Worm (Caenorhabditis elegans) whole organism, L3 larva: Measurements from ENCODE around the gene F37B4.10.

ENCODE experiments used
- R02D3.7 ChIP-seq: fragments of 150-350 bp; optimal IDR thresholded peaks from 2 replicates; lab custom pipeline; 2014; ENCODE audit warnings: missing biosample characterization, missing genetic modification characterization
- aly-2 ChIP-seq: fragments of 150-350 bp; optimal IDR thresholded peaks from 2 replicates; lab custom pipeline; 2014; ENCODE audit warnings: missing biosample characterization, missing genetic modification characterization
- ama-1 ChIP-seq: fragments of 150-350 bp; optimal IDR thresholded peaks from 2 replicates; lab custom pipeline; 2018
- ceh-16 ChIP-seq: sonication (generic microtip); optimal IDR thresholded peaks from 2 replicates; lab custom pipeline; 2017; ENCODE audit warnings: missing biosample characterization, missing genetic modification characterization
- ceh-82 ChIP-seq: fragments of 150-350 bp; optimal IDR thresholded peaks from 2 replicates; lab custom pipeline; 2014; ENCODE audit warnings: missing biosample characterization, missing genetic modification characterization
- ceh-9 ChIP-seq: sonication (generic microtip); optimal IDR thresholded peaks from 2 replicates; lab custom pipeline; 2018; ENCODE audit warnings: missing biosample characterization, missing genetic modification characterization
- daf-12 ChIP-seq: fragments of 150-350 bp; optimal IDR thresholded peaks from 2 replicates; lab custom pipeline; 2014; ENCODE audit warnings: missing biosample characterization, missing genetic modification reagents, missing genetic modification characterization
- egl-27 ChIP-seq: sonication (generic microtip); optimal IDR thresholded peaks from 4 replicates; lab custom pipeline; 2017; ENCODE audit warnings: missing biosample characterization, missing genetic modification reagents, missing genetic modification characterization
- elt-1 ChIP-seq: fragments of 150-350 bp; optimal IDR thresholded peaks from 2 replicates; lab custom pipeline; 2014; ENCODE audit warnings: missing biosample characterization, missing genetic modification characterization
- elt-2 ChIP-seq: sonication (generic microtip); optimal IDR thresholded peaks from 2 replicates; lab custom pipeline; 2016; ENCODE audit warnings: missing genetic modification reagents, mild to moderate bottlenecking, missing genetic modification characterization, missing compliant biosample characterization
- elt-3 ChIP-seq, 3 experiments: fragments of 150-350 bp in 1 of 3; sonication (generic microtip) in 2 of 3; optimal IDR thresholded peaks; 2 replicates in 2 of 3; 4 replicates in 1 of 3; lab custom pipeline; 2014 to 2017; ENCODE audit warnings: missing biosample characterization in 3 of 3, missing genetic modification characterization in 3 of 3
- eor-1 ChIP-seq, 2 experiments: fragments of 150-350 bp; optimal IDR thresholded peaks; 2 replicates each; lab custom pipeline; 2014 to 2018; ENCODE audit warnings: missing biosample characterization in 2 of 2, missing genetic modification characterization in 2 of 2
- fkh-10 ChIP-seq: sonication (generic microtip); optimal IDR thresholded peaks from 2 replicates; lab custom pipeline; 2017; ENCODE audit warnings: missing biosample characterization, missing genetic modification reagents, missing genetic modification characterization
- hmg-11 ChIP-seq: sonication (generic microtip); optimal IDR thresholded peaks from 2 replicates; lab custom pipeline; 2016; ENCODE audit warnings: missing genetic modification characterization, missing compliant biosample characterization
- jun-1 ChIP-seq: fragments of 150-350 bp; optimal IDR thresholded peaks from 2 replicates; lab custom pipeline; 2014; ENCODE audit warnings: missing biosample characterization, missing genetic modification reagents, missing genetic modification characterization
- lin-15B ChIP-seq: fragments of 150-350 bp; optimal IDR thresholded peaks from 2 replicates; lab custom pipeline; 2014; ENCODE audit warnings: missing biosample characterization, missing genetic modification characterization
- lin-39 ChIP-seq: fragments of 150-350 bp; optimal IDR thresholded peaks from 2 replicates; lab custom pipeline; 2018; ENCODE audit warnings: missing biosample characterization, missing genetic modification reagents, missing genetic modification characterization
- lsy-12 ChIP-seq: sonication (generic microtip); optimal IDR thresholded peaks from 2 replicates; lab custom pipeline; 2016; ENCODE audit warnings: mild to moderate bottlenecking, missing genetic modification characterization, missing compliant biosample characterization
- mdl-1 ChIP-seq: fragments of 150-350 bp; optimal IDR thresholded peaks from 2 replicates; lab custom pipeline; 2014; ENCODE audit warnings: missing biosample characterization, missing genetic modification characterization
- mml-1 ChIP-seq: fragments of 150-350 bp; sonication (generic microtip); optimal IDR thresholded peaks from 3 replicates; lab custom pipeline; 2014; ENCODE audit warnings: missing biosample characterization, missing genetic modification characterization
- nfya-1 ChIP-seq: sonication (generic microtip); optimal IDR thresholded peaks from 2 replicates; lab custom pipeline; 2017; ENCODE audit warnings: missing genetic modification characterization, mild to moderate bottlenecking, missing compliant biosample characterization, antibody characterized with exemption, moderate library complexity; ENCODE audit not compliant: insufficient read depth
- nhr-11 ChIP-seq: fragments of 150-350 bp; optimal IDR thresholded peaks from 2 replicates; lab custom pipeline; 2014; ENCODE audit warnings: missing biosample characterization, missing genetic modification characterization
- nhr-237 ChIP-seq: fragments of 150-350 bp; optimal IDR thresholded peaks from 2 replicates; lab custom pipeline; 2014; ENCODE audit warnings: missing biosample characterization, missing genetic modification characterization
- nhr-28 ChIP-seq: fragments of 150-350 bp; optimal IDR thresholded peaks from 2 replicates; lab custom pipeline; 2014; ENCODE audit warnings: missing biosample characterization, missing genetic modification characterization
- nhr-67 ChIP-seq: fragments of 150-350 bp; optimal IDR thresholded peaks from 2 replicates; lab custom pipeline; 2014; ENCODE audit warnings: missing biosample characterization, missing genetic modification characterization
- nhr-76 ChIP-seq: fragments of 150-350 bp; sonication (generic microtip); optimal IDR thresholded peaks from 5 replicates; lab custom pipeline; 2014; ENCODE audit warnings: missing biosample characterization, missing genetic modification characterization
- nhr-77 ChIP-seq: fragments of 150-350 bp; optimal IDR thresholded peaks from 2 replicates; lab custom pipeline; 2014; ENCODE audit warnings: missing biosample characterization, missing genetic modification characterization
- pha-4 ChIP-seq: fragments of 150-350 bp; optimal IDR thresholded peaks from 2 replicates; lab custom pipeline; 2014; ENCODE audit warnings: missing biosample characterization, missing genetic modification reagents, missing genetic modification characterization
- pqm-1 ChIP-seq: fragments of 150-350 bp; optimal IDR thresholded peaks from 2 replicates; lab custom pipeline; 2017; ENCODE audit warnings: missing biosample characterization, missing genetic modification characterization, inconsistent platforms
- sea-2 ChIP-seq: fragments of 150-350 bp; sonication (generic microtip); optimal IDR thresholded peaks from 4 replicates; lab custom pipeline; 2014; ENCODE audit warnings: missing biosample characterization, missing genetic modification reagents, missing genetic modification characterization
- skn-1 ChIP-seq: fragments of 150-350 bp; optimal IDR thresholded peaks from 2 replicates; lab custom pipeline; 2014; ENCODE audit warnings: missing biosample characterization, missing genetic modification characterization
- snpc-4 ChIP-seq: fragments of 150-350 bp; optimal IDR thresholded peaks from 2 replicates; lab custom pipeline; 2014; ENCODE audit warnings: missing biosample characterization, missing genetic modification characterization
- zag-1 ChIP-seq: fragments of 150-350 bp; optimal IDR thresholded peaks from 2 replicates; lab custom pipeline; 2014; ENCODE audit warnings: missing biosample characterization, missing genetic modification characterization
- ztf-11 ChIP-seq: fragments of 150-350 bp; optimal IDR thresholded peaks from 2 replicates; lab custom pipeline; 2014; ENCODE audit warnings: missing biosample characterization, missing genetic modification characterization

Gene F37B4.10

ce11 chrV:2884411-2884810 lies 7.0 kb upstream of the F37B4.10 start, which contains the start of gene sre-24:
Gene sre-24 (plus strand): TSS chrV:2884711.
- TF ChIP-seq ceh-9 (tag; lab: Kevin White, UChicago) (no peak), aly-2 (tag; lab: Kevin White, UChicago) (no peak), mml-1 (tag; lab: Kevin White, UChicago) (no peak), pqm-1 (tag; lab: Kevin White, UChicago) (no peak), nhr-76 (no peak), ztf-11 (tag; lab: Kevin White, UChicago) (no peak), daf-12 (no peak), elt-3 (tag; optimal IDR thresholded peaks at IDR 0.05; lab: Kevin White, UChicago) (no peak), lin-15B (tag; lab: Kevin White, UChicago) (no peak), ama-1 (lab: Kevin White, UChicago) (no peak), nhr-77 (tag; lab: Kevin White, UChicago) (no peak)

DNA sequence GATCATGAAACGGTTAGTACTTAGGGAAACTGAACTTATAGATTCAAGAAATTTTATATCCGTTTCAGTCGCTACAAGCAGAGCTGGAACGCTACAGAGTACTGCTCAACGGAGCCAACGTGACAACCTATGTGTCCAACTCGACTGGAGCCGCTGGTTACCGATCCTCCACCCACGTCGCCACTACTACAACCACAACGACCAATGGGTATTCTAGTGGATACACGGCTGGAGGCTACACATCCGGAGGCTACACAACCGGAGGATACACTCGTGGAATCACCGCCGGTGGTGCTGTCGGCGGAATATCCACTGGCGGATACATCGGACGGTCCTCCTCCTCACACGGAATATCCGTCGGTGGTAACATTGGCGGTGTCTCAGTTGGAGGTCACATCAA lies 5.7 kb upstream of the F37B4.10 start:
- no peak for TF ChIP-seq egl-27 (tag; lab: Kevin White, UChicago)
- no peak for TF ChIP-seq nhr-67 (tag; lab: Kevin White, UChicago)
- TF ChIP-seq ceh-16 (tag; lab: Kevin White, UChicago): no peak
- no peak for TF ChIP-seq skn-1 (tag; lab: Kevin White, UChicago)
- TF ChIP-seq zag-1: no peak
- no peak for TF ChIP-seq nfya-1 (tag; lab: Kevin White, UChicago)
- no peak for TF ChIP-seq elt-1 (tag; lab: Kevin White, UChicago)
- no peak for TF ChIP-seq nhr-28 (tag; lab: Kevin White, UChicago)
- no peak for TF ChIP-seq pqm-1 (tag; lab: Kevin White, UChicago)
- no peak for TF ChIP-seq mdl-1 (tag; lab: Kevin White, UChicago)

DNA sequence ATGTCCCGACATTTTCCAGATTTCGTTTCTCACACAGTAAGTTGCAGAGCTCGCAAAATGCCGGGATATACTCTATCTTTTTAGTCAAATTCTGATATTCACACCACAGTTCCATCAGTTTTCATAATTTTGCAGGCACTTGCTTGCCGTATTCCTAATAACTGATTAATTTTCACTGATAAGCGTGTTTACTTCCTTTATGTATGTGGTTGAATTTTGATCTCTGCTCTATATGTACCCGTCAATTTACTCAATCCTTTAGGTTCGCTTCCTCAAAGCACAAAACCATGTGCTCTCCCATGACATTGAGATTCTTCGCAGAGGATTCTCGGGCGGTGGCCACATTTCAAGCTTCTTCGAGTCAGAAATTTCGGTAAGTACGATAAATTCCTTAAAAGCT lies 4.2 kb upstream of the F37B4.10 start:
- TF ChIP-seq R02D3.7 (tag; lab: Kevin White, UChicago) (no peak), pqm-1 (tag; lab: Kevin White, UChicago) (peak; percentile 10), elt-2 (tag; lab: Kevin White, UChicago) (peak; percentile 40), mml-1 (tag; lab: Kevin White, UChicago) (no peak), lin-39 (tag; lab: Kevin White, UChicago) (no peak), sea-2 (GFP tag; lab: Kevin White, UChicago) (no peak), ama-1 (lab: Kevin White, UChicago) (no peak)
- TF ChIP-seq, all 47 proteins: peak for 2

ce11 chrV:2881016-2881415 lies 3.6 kb upstream of the F37B4.10 start, which contains the start of gene ifc-1:
Gene ifc-1 (plus strand): TSS chrV:2881393.
- TF ChIP-seq fkh-10 (GFP tag; lab: Kevin White, UChicago) (no peak), elt-2 (tag; lab: Kevin White, UChicago) (peak; percentile 57)

DNA sequence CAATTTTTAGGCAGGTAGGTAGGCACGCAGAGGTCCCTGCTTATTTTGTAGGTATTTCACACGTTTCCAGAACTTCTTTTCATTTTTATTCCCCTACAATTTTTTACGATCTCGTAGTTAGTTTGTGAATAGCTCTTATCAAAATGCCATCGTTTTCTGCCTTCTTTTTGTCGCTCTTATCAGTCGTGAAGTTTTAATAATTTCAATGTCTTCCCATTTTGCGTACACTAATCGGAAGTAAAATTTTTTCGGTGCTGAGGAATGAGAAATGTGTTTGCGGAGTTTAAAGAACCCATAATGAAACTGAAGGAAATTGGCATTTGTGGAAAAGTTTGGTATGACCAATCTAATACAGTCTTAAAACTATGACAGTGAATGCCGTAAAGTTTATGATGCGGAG lies 2.9 kb upstream of the F37B4.10 start:
- TF ChIP-seq eor-1 (tag; optimal IDR thresholded peaks at IDR 0.05; lab: Kevin White, UChicago) (no peak), jun-1 (tag; lab: Kevin White, UChicago) (peak; percentile 59), elt-2 (tag; lab: Kevin White, UChicago) (peak; percentile 84), nfya-1 (tag; lab: Kevin White, UChicago) (no peak), mdl-1 (tag; lab: Kevin White, UChicago) (no peak), nhr-11 (tag; lab: Kevin White, UChicago) (no peak), nhr-77 (tag; lab: Kevin White, UChicago) (no peak), hmg-11 (tag; lab: Kevin White, UChicago) (no peak), lsy-12 (tag; lab: Kevin White, UChicago) (no peak), egl-27 (tag; lab: Kevin White, UChicago) (no peak), pha-4 (tag; lab: Kevin White, UChicago) (no peak), pqm-1 (tag; lab: Kevin White, UChicago) (peak; percentile 49), nhr-76 (no peak), nhr-28 (tag; lab: Kevin White, UChicago) (no peak), ztf-11 (tag; lab: Kevin White, UChicago) (no peak), nhr-237 (tag; lab: Kevin White, UChicago) (no peak), ceh-82 (tag; lab: Kevin White, UChicago) (no peak), fkh-10 (GFP tag; lab: Kevin White, UChicago) (no peak), lin-15B (tag; lab: Kevin White, UChicago) (no peak), snpc-4 (tag; lab: Kevin White, UChicago) (no peak)
